Worm (Caenorhabditis elegans) whole organism, young adult: Measurements from ENCODE around the gene C33H5.2.
A peak's percentile ranks its signal among the peaks of the same experiment; 100 is the strongest.

Experiments used
- B0336.3 ChIP-seq: fragments of 200-800 bp; sonication (Bioruptor generic); IDR thresholded peaks from 2 replicates; pipeline ENCODE4 v1.3.6; 2022; ENCODE audit warnings: missing genetic modification characterization, missing compliant biosample characterization
- F22D6.2 ChIP-seq: sonication (generic microtip); optimal IDR thresholded peaks from 2 replicates; lab custom pipeline; 2016; ENCODE audit warnings: mild to moderate bottlenecking, missing genetic modification characterization, missing compliant biosample characterization
- F23B12.7 ChIP-seq: sonication (generic microtip); optimal IDR thresholded peaks from 2 replicates; lab custom pipeline; 2017; ENCODE audit warnings: missing genetic modification characterization, mild to moderate bottlenecking, missing compliant biosample characterization, antibody characterized with exemption, moderate library complexity; ENCODE audit not compliant: insufficient read depth
- F33H1.4 ChIP-seq: fragments of 200-800 bp; sonication (Bioruptor generic); IDR thresholded peaks from 2 replicates; pipeline ENCODE4 v1.3.6; 2022; ENCODE audit warnings: missing genetic modification reagents, missing genetic modification characterization, missing compliant biosample characterization
- F49E8.2 ChIP-seq: sonication (generic microtip); optimal IDR thresholded peaks from 3 replicates; lab custom pipeline; 2017; ENCODE audit warnings: missing genetic modification characterization, mild to moderate bottlenecking, missing compliant biosample characterization, antibody characterized with exemption, moderate library complexity; ENCODE audit not compliant: insufficient read depth
- ZK185.1 ChIP-seq: sonication (generic microtip); optimal IDR thresholded peaks from 2 replicates; lab custom pipeline; 2016; ENCODE audit warnings: mild to moderate bottlenecking, missing genetic modification characterization, missing compliant biosample characterization; ENCODE audit not compliant: poor library complexity, severe bottlenecking
- aptf-2 ChIP-seq: fragments of 200-800 bp; sonication (Bioruptor generic); conservative IDR thresholded peaks from 2 replicates; pipeline ENCODE4 v1.3.6; 2022; ENCODE audit warnings: missing genetic modification reagents, missing genetic modification characterization, missing compliant biosample characterization
- atf-7 ChIP-seq: sonication (generic microtip); optimal IDR thresholded peaks from 2 replicates; lab custom pipeline; 2017; ENCODE audit warnings: mild to moderate bottlenecking, missing genetic modification characterization, missing compliant biosample characterization
- attf-5 ChIP-seq: fragments of 200-800 bp; sonication (Bioruptor generic); optimal IDR thresholded peaks from 2 replicates; lab custom pipeline; 2018; ENCODE audit warnings: mild to moderate bottlenecking, missing genetic modification characterization, missing compliant biosample characterization
- cebp-1 ChIP-seq, 2 experiments: fragments of 200-800 bp in 1 of 2; sonication (Bioruptor generic) in 1 of 2; sonication (generic microtip) in 1 of 2; IDR thresholded peaks in 1 of 2; optimal IDR thresholded peaks in 1 of 2; 2 replicates each; pipeline versions ENCODE4 v1.3.6 to Lab custom; 2017 to 2022; ENCODE audit warnings: missing compliant biosample characterization in 2 of 2, missing genetic modification characterization in 2 of 2, mild to moderate bottlenecking in 1 of 2, missing genetic modification reagents in 1 of 2, moderate library complexity in 1 of 2
- ceh-100 ChIP-seq: fragments of 200-800 bp; sonication (Bioruptor generic); IDR thresholded peaks from 2 replicates; pipeline ENCODE4 v1.3.6; 2022; ENCODE audit warnings: missing genetic modification reagents, missing genetic modification characterization, missing compliant biosample characterization
- ceh-27 ChIP-seq: fragments of 200-800 bp; sonication (Bioruptor generic); optimal IDR thresholded peaks from 2 replicates; lab custom pipeline; 2018; ENCODE audit warnings: mild to moderate bottlenecking, missing genetic modification characterization, moderate library complexity, missing compliant biosample characterization
- dox-1 ChIP-seq: fragments of 200-800 bp; sonication (Bioruptor generic); IDR thresholded peaks from 2 replicates; pipeline ENCODE4 v1.3.6; 2022; ENCODE audit warnings: missing genetic modification reagents, missing genetic modification characterization, missing compliant biosample characterization
- ekl-4 ChIP-seq: fragments of 200-800 bp; sonication (Bioruptor generic); IDR thresholded peaks from 2 replicates; pipeline ENCODE4 v1.3.6; 2022; ENCODE audit warnings: missing genetic modification reagents, missing genetic modification characterization, missing compliant biosample characterization
- him-1 ChIP-seq: sonication (generic microtip); optimal IDR thresholded peaks from 2 replicates; lab custom pipeline; 2016; ENCODE audit warnings: missing genotype, missing genetic modification reagents, missing genetic modification characterization, missing compliant biosample characterization
- hmg-1.2 ChIP-seq: fragments of 200-800 bp; sonication (Bioruptor generic); IDR thresholded peaks from 2 replicates; pipeline ENCODE4 v1.3.6; 2022; ENCODE audit warnings: missing genetic modification reagents, missing genetic modification characterization, missing compliant biosample characterization
- hmg-20 ChIP-seq: fragments of 200-800 bp; sonication (Bioruptor generic); IDR thresholded peaks from 2 replicates; pipeline ENCODE4 v1.3.6; 2022; ENCODE audit warnings: missing genetic modification reagents, missing genetic modification characterization, missing compliant biosample characterization
- hrde-1 ChIP-seq: sonication (generic microtip); optimal IDR thresholded peaks from 2 replicates; lab custom pipeline; 2016; ENCODE audit warnings: missing genetic modification characterization, mild to moderate bottlenecking, missing compliant biosample characterization, moderate library complexity, missing genotype, missing genetic modification reagents, borderline replicate concordance
- hsf-1 ChIP-seq: fragments of 200-800 bp; sonication (Bioruptor generic); IDR thresholded peaks from 2 replicates; pipeline ENCODE4 v1.3.6; 2022; ENCODE audit warnings: missing genetic modification reagents, missing genetic modification characterization, missing compliant biosample characterization
- let-607 ChIP-seq, 2 experiments: fragments of 200-800 bp in 1 of 2; sonication (Bioruptor generic) in 1 of 2; sonication (generic microtip) in 1 of 2; optimal IDR thresholded peaks; 2 replicates each; lab custom pipeline; 2016 to 2018; ENCODE audit warnings: mild to moderate bottlenecking in 2 of 2, missing compliant biosample characterization in 2 of 2, missing genetic modification characterization in 2 of 2, moderate library complexity in 2 of 2, missing genotype in 1 of 2
- lin-35 ChIP-seq, 3 experiments: fragments of 150-350 bp in 2 of 3; sonication (generic microtip) in 1 of 3; optimal IDR thresholded peaks; 2 replicates each; lab custom pipeline; 2014 to 2018; ENCODE audit warnings: missing biosample characterization in 3 of 3, missing genetic modification characterization in 3 of 3, missing genetic modification reagents in 3 of 3
- lin-40 ChIP-seq: sonication (generic microtip); optimal IDR thresholded peaks from 2 replicates; lab custom pipeline; 2016; ENCODE audit warnings: missing genetic modification characterization, mild to moderate bottlenecking, missing compliant biosample characterization, missing genotype, missing genetic modification reagents
- lir-1 ChIP-seq: fragments of 200-800 bp; sonication (Bioruptor generic); conservative IDR thresholded peaks from 2 replicates; pipeline ENCODE4 v1.3.6; 2022; ENCODE audit warnings: missing genetic modification reagents, missing genetic modification characterization, missing compliant biosample characterization
- lsl-1 ChIP-seq: fragments of 200-800 bp; sonication (Bioruptor generic); optimal IDR thresholded peaks from 2 replicates; lab custom pipeline; 2018; ENCODE audit warnings: mild to moderate bottlenecking, missing genetic modification characterization, moderate library complexity, missing compliant biosample characterization
- madf-6 ChIP-seq: fragments of 200-800 bp; sonication (Bioruptor generic); IDR thresholded peaks from 2 replicates; pipeline ENCODE4 v1.3.6; 2022; ENCODE audit warnings: missing genetic modification reagents, missing genetic modification characterization, missing compliant biosample characterization
- mcd-1 ChIP-seq: fragments of 200-800 bp; sonication (Bioruptor generic); IDR thresholded peaks from 2 replicates; pipeline ENCODE4 v1.3.6; 2022; ENCODE audit warnings: missing genetic modification reagents, missing genetic modification characterization, missing compliant biosample characterization
- nfyb-1 ChIP-seq: fragments of 200-800 bp; sonication (Bioruptor generic); IDR thresholded peaks from 2 replicates; pipeline ENCODE4 v1.3.6; 2022; ENCODE audit warnings: missing genetic modification reagents, missing genetic modification characterization, missing compliant biosample characterization
- nhr-179 ChIP-seq: sonication (generic microtip); optimal IDR thresholded peaks from 2 replicates; lab custom pipeline; 2016; ENCODE audit warnings: mild to moderate bottlenecking, missing genetic modification characterization, missing compliant biosample characterization
- nhr-80 ChIP-seq: sonication (generic microtip); optimal IDR thresholded peaks from 2 replicates; lab custom pipeline; 2016; ENCODE audit warnings: missing genetic modification characterization, missing compliant biosample characterization
- nhr-90 ChIP-seq: sonication (generic microtip); optimal IDR thresholded peaks from 2 replicates; lab custom pipeline; 2016; ENCODE audit warnings: missing genotype, mild to moderate bottlenecking, missing genetic modification characterization, missing compliant biosample characterization
- pbrm-1 ChIP-seq: fragments of 200-800 bp; sonication (Bioruptor generic); IDR thresholded peaks from 2 replicates; pipeline ENCODE4 v1.3.6; 2022; ENCODE audit warnings: missing genetic modification reagents, missing genetic modification characterization, missing compliant biosample characterization
- rec-8 ChIP-seq, 2 experiments: sonication (generic microtip); optimal IDR thresholded peaks; 2 replicates each; lab custom pipeline; 2016; ENCODE audit warnings: mild to moderate bottlenecking in 2 of 2, missing genetic modification characterization in 2 of 2, missing genetic modification reagents in 2 of 2, missing genotype in 2 of 2, missing biosample characterization in 1 of 2, missing compliant biosample characterization in 1 of 2, moderate library complexity in 1 of 2
- snpc-1.3 ChIP-seq: sonication (generic microtip); optimal IDR thresholded peaks from 2 replicates; lab custom pipeline; 2017; ENCODE audit warnings: missing genetic modification characterization, mild to moderate bottlenecking, missing compliant biosample characterization, antibody characterized with exemption, moderate library complexity, missing genotype, missing genetic modification reagents; ENCODE audit not compliant: insufficient read depth
- snpc-3.4 ChIP-seq: sonication (generic microtip); optimal IDR thresholded peaks from 2 replicates; lab custom pipeline; 2017; ENCODE audit warnings: missing genetic modification characterization, mild to moderate bottlenecking, missing compliant biosample characterization, antibody characterized with exemption, moderate library complexity, missing genotype, missing genetic modification reagents
- snpc-4 ChIP-seq, 5 experiments: fragments of 150-350 bp in 1 of 5; sonication (generic microtip) in 4 of 5; optimal IDR thresholded peaks; 2 replicates each; lab custom pipeline; 2014 to 2018; ENCODE audit warnings: missing genetic modification characterization in 5 of 5, missing biosample characterization in 3 of 5, antibody characterized with exemption in 2 of 5, mild to moderate bottlenecking in 2 of 5, missing compliant biosample characterization in 2 of 5, missing genotype in 2 of 5, moderate library complexity in 2 of 5, missing genetic modification reagents in 1 of 5
- tbp1 ChIP-seq: fragments of 200-800 bp; sonication (Bioruptor generic); optimal IDR thresholded peaks from 2 replicates; lab custom pipeline; 2018; ENCODE audit warnings: mild to moderate bottlenecking, missing genetic modification characterization, missing compliant biosample characterization
- ztf-28 ChIP-seq: fragments of 200-800 bp; sonication (Bioruptor generic); IDR thresholded peaks from 2 replicates; pipeline ENCODE4 v1.3.6; 2022; ENCODE audit warnings: missing genetic modification reagents, missing genetic modification characterization, missing compliant biosample characterization
- ztf-6 ChIP-seq: fragments of 200-800 bp; sonication (Bioruptor generic); IDR thresholded peaks from 2 replicates; pipeline ENCODE4 v1.3.6; 2022; ENCODE audit warnings: missing genetic modification reagents, missing genetic modification characterization, missing compliant biosample characterization

C33H5.2 gene

DNA sequence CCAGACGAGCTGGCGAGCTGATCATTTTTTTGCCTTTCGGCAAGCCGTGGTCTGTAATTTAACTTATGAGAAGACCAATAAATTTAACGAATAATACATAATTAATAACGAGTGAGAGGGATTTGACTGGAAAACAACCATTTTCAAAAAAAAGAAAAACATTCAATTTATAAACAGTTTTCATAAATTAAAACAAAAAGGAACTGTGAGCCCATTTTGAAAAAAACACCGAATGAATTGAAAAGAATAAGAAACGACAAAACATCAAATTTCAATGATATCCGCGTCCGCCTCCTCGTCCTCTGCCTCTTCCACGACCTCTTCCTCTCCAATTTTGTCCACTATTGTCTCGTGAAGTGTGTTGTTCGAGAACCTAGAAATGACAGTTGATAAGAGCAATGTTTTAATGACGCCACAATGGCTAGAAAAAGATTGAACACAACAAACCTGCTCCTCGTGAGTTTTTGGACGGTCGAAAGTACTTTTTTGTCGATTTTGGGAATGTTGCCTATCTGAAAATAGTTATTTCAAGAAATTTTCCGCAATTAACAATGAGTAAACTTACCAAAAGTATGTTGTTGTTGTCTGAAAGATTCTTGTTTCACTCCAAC is 20.9 kb upstream of the C33H5.2 start, which contains the start of gene tag-321:
Gene tag-321, minus strand, starts transcription at position 51 of the 611 bp plus-strand sequence.
- TF ChIP-seq nhr-80 (tag; lab: Kevin White, UChicago) (peak; percentile 63), hsf-1 (GFP tag; lab: Robert Waterston, UW) (0 out of 2 replicates have a peak, but pooled peaks have one; percentile 44), ztf-6 (GFP tag; lab: Robert Waterston, UW) (no peak)
- TF ChIP-seq, all 124 proteins: peak for 2

DNA sequence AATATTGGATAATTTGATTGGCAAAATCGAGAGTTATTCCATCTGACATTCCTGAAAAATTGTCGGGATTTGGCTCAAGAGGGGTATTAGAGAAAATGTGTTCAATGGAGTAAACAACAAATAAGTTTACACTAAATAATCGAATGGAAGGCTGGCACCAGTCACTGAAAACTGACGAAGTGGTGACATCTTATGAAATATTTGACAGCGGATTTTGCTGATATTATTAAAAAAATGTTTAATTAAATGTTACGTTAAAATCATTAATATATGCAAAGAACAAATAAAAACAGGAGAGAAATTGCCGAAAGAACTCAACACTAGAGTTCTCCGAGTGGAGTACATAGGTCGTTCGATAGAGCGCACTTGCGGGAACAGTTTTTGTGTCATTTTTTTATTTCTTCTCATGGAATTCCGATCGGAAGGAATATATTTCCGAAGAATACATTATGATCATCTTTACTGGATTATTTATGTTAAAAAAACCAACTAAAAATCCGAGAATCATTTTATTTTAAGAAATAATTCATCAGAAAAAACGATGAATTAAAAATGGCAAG is 19.3 kb upstream of the C33H5.2 start, which contains the start of gene tag-322:
Gene tag-322, minus strand, starts transcription at position 51 of the 560 bp plus-strand sequence.
- TF ChIP-seq pbrm-1 (GFP tag; lab: Robert Waterston, UW) (0 out of 2 replicates have a peak, but pooled peaks have one; percentile 30), rec-8 (tag; optimal IDR thresholded peaks at IDR 0.05; lab: Kevin White, UChicago) (no peak), F22D6.2 (tag; lab: Kevin White, UChicago) (no peak), ceh-100 (GFP tag; lab: Robert Waterston, UW) (0 out of 2 replicates have a peak, but pooled peaks have one; percentile 24), atf-7 (tag; lab: Kevin White, UChicago) (no peak), nhr-90 (tag; lab: Kevin White, UChicago) (no peak), B0336.3 (GFP tag; lab: Robert Waterston, UW) (0 out of 2 replicates have a peak, but pooled peaks have one; percentile 39), ztf-28 (GFP tag; lab: Robert Waterston, UW) (no peak), mcd-1 (GFP tag; lab: Robert Waterston, UW) (peak; percentile 93), lsl-1 (GFP tag; lab: Kevin White, UChicago) (peak; percentile 19), hmg-20 (GFP tag; lab: Robert Waterston, UW) (no peak), him-1 (tag; lab: Kevin White, UChicago) (no peak), snpc-3.4 (tag; lab: Kevin White, UChicago) (no peak), lin-40 (tag; lab: Kevin White, UChicago) (peak; percentile 41), lir-1 (GFP tag; lab: Robert Waterston, UW) (no peak), F23B12.7 (tag; lab: Kevin White, UChicago) (peak; percentile 28), ZK185.1 (tag; lab: Kevin White, UChicago) (peak; percentile 35), aptf-2 (GFP tag; lab: Robert Waterston, UW) (no peak), ceh-27 (GFP tag; lab: Kevin White, UChicago) (peak; percentile 1), hrde-1 (tag; lab: Kevin White, UChicago) (no peak), lin-35 (GFP tag; optimal IDR thresholded peaks at IDR 0.05; lab: Kevin White, UChicago) (peak in 1 of 3 experiments; percentile 62), dox-1 (0 out of 2 replicates have a peak, but pooled peaks have one; percentile 26), attf-5 (peak; percentile 19), tbp1 (GFP tag; lab: Kevin White, UChicago) (peak; percentile 16), F49E8.2 (tag; lab: Kevin White, UChicago) (peak; percentile 39), snpc-1.3 (peak; percentile 58), nfyb-1 (GFP tag; lab: Robert Waterston, UW) (peak; percentile 62; the same call in 1 of the 2 replicates), madf-6 (GFP tag; lab: Robert Waterston, UW) (peak; percentile 59), snpc-4 (GFP tag; optimal IDR thresholded peaks at IDR 0.05; lab: Kevin White, UChicago) (no peak), snpc-4 (tag; optimal IDR thresholded peaks at IDR 0.05; lab: Kevin White, UChicago) (peak in 2 of 4 experiments; percentile 19 to 42), F33H1.4 (GFP tag; lab: Robert Waterston, UW) (peak; percentile 47; the same call in 1 of the 2 replicates), ekl-4 (GFP tag; lab: Robert Waterston, UW) (peak; percentile 50; the same call in 1 of the 2 replicates), let-607 (tag; optimal IDR thresholded peaks at IDR 0.05; lab: Kevin White, UChicago) (no peak), cebp-1 (GFP tag; IDR thresholded peaks at IDR 0.05; lab: Robert Waterston, UW) (no peak), cebp-1 (tag; optimal IDR thresholded peaks at IDR 0.05; lab: Kevin White, UChicago) (peak; percentile 41), nhr-179 (tag; lab: Kevin White, UChicago) (no peak), hmg-1.2 (GFP tag; lab: Robert Waterston, UW) (0 out of 2 replicates have a peak, but pooled peaks have one; percentile 6)
